Fruit fly (Drosophila melanogaster) whole organism, embryonic: ENCODE results near the gene CG34117.
A peak's percentile ranks its signal among the peaks of the same experiment; 100 is the strongest.

Experiments
- CG10274 ChIP-seq: fragments of 200-800 bp; sonication (Bioruptor generic); optimal IDR thresholded peaks from 3 replicates; lab custom pipeline; 2017; ENCODE audit warnings: missing biosample characterization, mild to moderate bottlenecking, missing genetic modification characterization
- CG10431 ChIP-seq: fragments of 200-800 bp; sonication (Bioruptor generic); optimal IDR thresholded peaks from 3 replicates; lab custom pipeline; 2018; ENCODE audit warnings: missing biosample characterization, mild to moderate bottlenecking, missing genetic modification characterization
- CG10565 ChIP-seq: fragments of 200-800 bp; sonication (Bioruptor generic); optimal IDR thresholded peaks from 3 replicates; lab custom pipeline; 2016; ENCODE audit warnings: missing biosample characterization, mild to moderate bottlenecking, missing genetic modification characterization
- CG10654 ChIP-seq: fragments of 200-800 bp; sonication (Bioruptor generic); optimal IDR thresholded peaks from 2 replicates; lab custom pipeline; 2016; ENCODE audit warnings: missing biosample characterization, missing genetic modification characterization
- CG11696 ChIP-seq: fragments of 200-800 bp; sonication (Bioruptor generic); IDR thresholded peaks from 2 replicates; pipeline ENCODE4 v1.3.6; 2022; ENCODE audit warnings: missing biosample characterization, missing genetic modification characterization
- CG14965 ChIP-seq: fragments of 200-800 bp; sonication (Bioruptor generic); optimal IDR thresholded peaks from 2 replicates; lab custom pipeline; 2016; ENCODE audit warnings: missing biosample characterization, missing genetic modification characterization, borderline replicate concordance
- CG15696 ChIP-seq: fragments of 200-800 bp; sonication (Bioruptor generic); optimal IDR thresholded peaks from 2 replicates; lab custom pipeline; 2019; ENCODE audit warnings: missing biosample characterization, mild to moderate bottlenecking, missing genetic modification characterization, moderate library complexity
- CG17186 ChIP-seq: fragments of 200-800 bp; sonication (Bioruptor generic); optimal IDR thresholded peaks from 3 replicates; lab custom pipeline; 2017; ENCODE audit warnings: missing biosample characterization, missing genetic modification reagents, missing genetic modification characterization
- CG2120 ChIP-seq: fragments of 200-800 bp; sonication (Bioruptor generic); optimal IDR thresholded peaks from 3 replicates; lab custom pipeline; 2016; ENCODE audit warnings: missing biosample characterization, missing genetic modification characterization
- CG2199 ChIP-seq: fragments of 200-800 bp; sonication (Bioruptor generic); IDR thresholded peaks from 3 replicates; pipeline ENCODE4 v1.3.6; 2022; ENCODE audit warnings: missing biosample characterization, missing genetic modification characterization
- CG2202 ChIP-seq: fragments of 200-800 bp; sonication (Bioruptor generic); optimal IDR thresholded peaks from 2 replicates; lab custom pipeline; 2018; ENCODE audit warnings: missing biosample characterization, mild to moderate bottlenecking, missing genetic modification characterization
- CG31365 ChIP-seq: fragments of 200-800 bp; sonication (Bioruptor generic); optimal IDR thresholded peaks from 2 replicates; lab custom pipeline; 2018; ENCODE audit warnings: missing biosample characterization, mild to moderate bottlenecking, missing genetic modification characterization
- CG32767 ChIP-seq: fragments of 200-800 bp; sonication (Bioruptor generic); IDR thresholded peaks from 2 replicates; pipeline ENCODE4 v1.3.6; 2022; ENCODE audit warnings: missing biosample characterization, missing genetic modification characterization
- CG3281 ChIP-seq: fragments of 200-800 bp; sonication (Bioruptor generic); optimal IDR thresholded peaks from 3 replicates; lab custom pipeline; 2017; ENCODE audit warnings: missing biosample characterization, mild to moderate bottlenecking, missing genetic modification characterization
- CG33557 ChIP-seq: fragments of 200-800 bp; sonication (Bioruptor generic); optimal IDR thresholded peaks from 2 replicates; lab custom pipeline; 2019; ENCODE audit warnings: missing biosample characterization, mild to moderate bottlenecking, missing genetic modification characterization, moderate library complexity
- CG6689 ChIP-seq: fragments of 200-800 bp; sonication (Bioruptor generic); IDR thresholded peaks from 2 replicates; pipeline ENCODE4 v1.3.6; 2022; ENCODE audit warnings: missing biosample characterization, missing genetic modification characterization
- CG6765 ChIP-seq: fragments of 200-800 bp; sonication (Bioruptor generic); optimal IDR thresholded peaks from 3 replicates; lab custom pipeline; 2017; ENCODE audit warnings: missing biosample characterization, mild to moderate bottlenecking, missing genetic modification characterization
- CG7786 ChIP-seq: fragments of 200-800 bp; sonication (Bioruptor generic); optimal IDR thresholded peaks from 2 replicates; lab custom pipeline; 2016; ENCODE audit warnings: missing biosample characterization, missing genetic modification characterization
- CG8924 ChIP-seq: fragments of 200-800 bp; optimal IDR thresholded peaks from 3 replicates; lab custom pipeline; 2019; ENCODE audit warnings: missing biosample characterization, mild to moderate bottlenecking, missing genetic modification characterization, moderate library complexity
- CG9437 ChIP-seq: fragments of 200-800 bp; sonication (Bioruptor generic); optimal IDR thresholded peaks from 2 replicates; lab custom pipeline; 2018; ENCODE audit warnings: missing biosample characterization, mild to moderate bottlenecking, missing genetic modification characterization
- CG9727 ChIP-seq: fragments of 200-800 bp; sonication (Bioruptor generic); optimal IDR thresholded peaks from 3 replicates; lab custom pipeline; 2017; ENCODE audit warnings: missing biosample characterization, mild to moderate bottlenecking, missing genetic modification characterization
- Chrac-16 ChIP-seq: fragments of 200-800 bp; sonication (Bioruptor generic); optimal IDR thresholded peaks from 3 replicates; lab custom pipeline; 2016; ENCODE audit warnings: missing biosample characterization, missing genetic modification characterization
- Gug ChIP-seq: fragments of 200-800 bp; sonication (Bioruptor generic); IDR thresholded peaks from 4 replicates; pipeline ENCODE4 v1.3.6; 2022; ENCODE audit warnings: missing biosample characterization, missing genetic modification characterization
- HLHmδ ChIP-seq: fragments of 200-800 bp; sonication (Bioruptor generic); optimal IDR thresholded peaks from 2 replicates; lab custom pipeline; 2018; ENCODE audit warnings: missing biosample characterization, mild to moderate bottlenecking, missing genetic modification characterization, moderate library complexity
- Hr51 ChIP-seq, 2 experiments: fragments of 200-800 bp; sonication (Bioruptor generic); optimal IDR thresholded peaks; 2 replicates in 1 of 2; 3 replicates in 1 of 2; lab custom pipeline; 2016 to 2018; ENCODE audit warnings: missing biosample characterization in 2 of 2, missing genetic modification characterization in 2 of 2, mild to moderate bottlenecking in 1 of 2, moderate library complexity in 1 of 2
- Hsf ChIP-seq: fragments of 200-800 bp; sonication (Bioruptor generic); optimal IDR thresholded peaks from 3 replicates; lab custom pipeline; 2016; ENCODE audit warnings: missing biosample characterization, missing genetic modification characterization
- Mes4 ChIP-seq: fragments of 200-800 bp; sonication (Bioruptor generic); optimal IDR thresholded peaks from 2 replicates; lab custom pipeline; 2016; ENCODE audit warnings: missing biosample characterization, missing genetic modification characterization
- Mrtf ChIP-seq: fragments of 200-800 bp; sonication (Bioruptor generic); IDR thresholded peaks from 3 replicates; pipeline ENCODE4 v1.3.6; 2022; ENCODE audit warnings: missing biosample characterization, missing genetic modification characterization
- Spps ChIP-seq: fragments of 200-800 bp; sonication (Bioruptor generic); optimal IDR thresholded peaks from 2 replicates; lab custom pipeline; 2018; ENCODE audit warnings: missing biosample characterization, mild to moderate bottlenecking, missing genetic modification characterization
- TFAM ChIP-seq: fragments of 200-800 bp; sonication (Bioruptor generic); optimal IDR thresholded peaks from 2 replicates; lab custom pipeline; 2017; ENCODE audit warnings: missing biosample characterization, missing genetic modification characterization, inconsistent platforms
- Taf1 ChIP-seq: fragments of 200-800 bp; sonication (Bioruptor generic); IDR thresholded peaks from 2 replicates; pipeline ENCODE4 v1.3.6; 2022; ENCODE audit warnings: missing biosample characterization, missing genetic modification characterization
- al ChIP-seq: fragments of 200-800 bp; sonication (Bioruptor generic); IDR thresholded peaks from 2 replicates; pipeline ENCODE4 v1.3.6; 2022; ENCODE audit warnings: missing biosample characterization, missing genetic modification characterization
- bcd ChIP-seq: fragments of 200-800 bp; sonication (Bioruptor generic); optimal IDR thresholded peaks from 2 replicates; lab custom pipeline; 2017; ENCODE audit warnings: missing biosample characterization, mild to moderate bottlenecking, missing genetic modification characterization
- cwo ChIP-seq: fragments of 200-800 bp; sonication (Bioruptor generic); optimal IDR thresholded peaks from 3 replicates; lab custom pipeline; 2017; ENCODE audit warnings: missing biosample characterization, missing genetic modification characterization, mild to moderate bottlenecking, moderate library complexity, missing genetic modification reagents
- da ChIP-seq: fragments of 200-800 bp; sonication (Bioruptor generic); optimal IDR thresholded peaks from 2 replicates; lab custom pipeline; 2016; ENCODE audit warnings: missing biosample characterization, missing genetic modification characterization
- dan ChIP-seq: fragments of 200-800 bp; sonication (Bioruptor generic); IDR thresholded peaks from 2 replicates; pipeline ENCODE4 v1.3.6; 2022; ENCODE audit warnings: missing biosample characterization, missing genetic modification characterization
- fu2 ChIP-seq: fragments of 200-800 bp; sonication (Bioruptor generic); optimal IDR thresholded peaks from 2 replicates; lab custom pipeline; 2016; ENCODE audit warnings: missing biosample characterization, missing genetic modification characterization
- gfzf ChIP-seq: fragments of 200-800 bp; sonication (Bioruptor generic); optimal IDR thresholded peaks from 2 replicates; lab custom pipeline; 2016; ENCODE audit warnings: missing biosample characterization, mild to moderate bottlenecking, missing genetic modification characterization, moderate library complexity
- h ChIP-seq: fragments of >200 bp; optimal IDR thresholded peaks from 2 replicates; lab custom pipeline; 2017
- inv ChIP-seq: fragments of 200-800 bp; sonication (Bioruptor generic); IDR thresholded peaks from 2 replicates; pipeline ENCODE4 v1.3.6; 2022; ENCODE audit warnings: missing biosample characterization, missing genetic modification characterization; ENCODE audit not compliant: partially characterized antibody
- kay ChIP-seq: fragments of 200-800 bp; sonication (Bioruptor generic); optimal IDR thresholded peaks from 2 replicates; lab custom pipeline; 2016; ENCODE audit warnings: missing biosample characterization, missing genetic modification characterization
- knrl ChIP-seq: fragments of 200-800 bp; sonication (Bioruptor generic); IDR thresholded peaks from 3 replicates; pipeline ENCODE4 v1.3.6; 2022; ENCODE audit warnings: missing biosample characterization, missing genetic modification characterization; ENCODE audit not compliant: partially characterized antibody
- pho ChIP-seq: fragments of 200-800 bp; sonication (Bioruptor generic); optimal IDR thresholded peaks from 2 replicates; lab custom pipeline; 2016; ENCODE audit warnings: missing biosample characterization, missing genetic modification characterization
- pita ChIP-seq: fragments of 200-800 bp; sonication (Bioruptor generic); optimal IDR thresholded peaks from 2 replicates; lab custom pipeline; 2017; ENCODE audit warnings: missing biosample characterization, mild to moderate bottlenecking, missing genetic modification characterization
- prd ChIP-seq, 3 experiments: fragments of >200 bp in 2 of 3; fragments of 200-800 bp in 1 of 3; sonication (Bioruptor generic) in 1 of 3; optimal IDR thresholded peaks in 2 of 3; IDR thresholded peaks in 1 of 3; 2 replicates in 2 of 3; 3 replicates in 1 of 3; pipeline versions ENCODE4 v1.3.6 to Lab custom; 2017 to 2022; ENCODE audit warnings: missing biosample characterization in 1 of 3, missing genetic modification characterization in 1 of 3
- pum ChIP-seq: fragments of 200-800 bp; sonication (Bioruptor generic); optimal IDR thresholded peaks from 2 replicates; lab custom pipeline; 2016; ENCODE audit warnings: missing biosample characterization, missing genetic modification characterization
- shn ChIP-seq: fragments of 200-800 bp; sonication (Bioruptor generic); optimal IDR thresholded peaks from 3 replicates; lab custom pipeline; 2016; ENCODE audit warnings: missing biosample characterization, missing genetic modification characterization
- so ChIP-seq: fragments of 200-800 bp; sonication (Bioruptor generic); IDR thresholded peaks from 3 replicates; pipeline ENCODE4 v1.3.6; 2022; ENCODE audit warnings: missing biosample characterization, missing genetic modification characterization
- tna ChIP-seq: fragments of 200-800 bp; sonication (Bioruptor generic); IDR thresholded peaks from 2 replicates; pipeline ENCODE4 v1.3.6; 2022; ENCODE audit warnings: missing biosample characterization, missing genetic modification characterization; ENCODE audit not compliant: partially characterized antibody
- unpg ChIP-seq: fragments of 200-800 bp; sonication (Bioruptor generic); optimal IDR thresholded peaks from 3 replicates; lab custom pipeline; 2018; ENCODE audit warnings: missing biosample characterization, mild to moderate bottlenecking, missing genetic modification characterization, moderate library complexity
- zf30C ChIP-seq: fragments of 200-800 bp; sonication (Bioruptor generic); optimal IDR thresholded peaks from 3 replicates; lab custom pipeline; 2018; ENCODE audit warnings: missing biosample characterization, mild to moderate bottlenecking, missing genetic modification characterization

CG34117 gene

DNA sequence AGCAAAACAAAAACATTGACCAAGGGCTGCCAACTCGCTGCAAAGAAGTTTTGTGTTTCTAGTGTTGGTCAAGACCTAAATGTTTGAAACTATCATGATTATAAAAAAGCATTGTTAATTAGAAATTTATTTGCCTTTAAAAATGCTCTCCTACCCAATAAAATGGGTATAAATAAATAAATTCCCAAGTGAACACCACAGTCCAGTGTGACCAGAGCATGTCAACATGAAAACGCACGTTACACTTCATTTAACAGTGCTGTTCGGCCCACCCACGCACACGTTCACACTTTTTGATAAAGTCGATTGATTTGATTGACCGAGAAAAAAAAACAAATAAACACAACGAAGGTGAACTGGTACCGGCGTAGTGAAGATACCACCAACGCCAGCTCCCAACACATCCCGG, 4.3 kb upstream of the CG34117 start, which contains the start of the genes CG9356, BBIP1 and CG8135 (continued):
- TF ChIP-seq CG8924 (tag; lab: Kevin White, UChicago): peak; percentile 71
- TF ChIP-seq shn: peak; percentile 57
- peak; percentile 75 for TF ChIP-seq pum (GFP tag; lab: Kevin White, UChicago)
- TF ChIP-seq CG7786 (GFP tag; lab: Kevin White, UChicago): peak; percentile 76
- TF ChIP-seq CG33557 (GFP tag; lab: Kevin White, UChicago): peak; percentile 36
- TF ChIP-seq unpg: no peak
- peak; percentile 47 for TF ChIP-seq CG15696 (tag; lab: Kevin White, UChicago)
- peak; percentile 71 for TF ChIP-seq fu2
- TF ChIP-seq Mes4 (GFP tag; lab: Kevin White, UChicago): peak; percentile 76
- no peak for TF ChIP-seq Taf1 (GFP tag; lab: Robert Waterston, UW)
- TF ChIP-seq Hr51 (GFP tag; optimal IDR thresholded peaks at IDR 0.05; lab: Kevin White, UChicago): peak in 1 of 2 experiments; percentile 82
- TF ChIP-seq Gug (GFP tag; lab: Robert Waterston, UW): peak; percentile 35; the same call in 2 of the 4 replicates
- no peak for TF ChIP-seq knrl (GFP tag; lab: Robert Waterston, UW)
- TF ChIP-seq CG32767 (GFP tag; lab: Robert Waterston, UW): no peak
- no peak for TF ChIP-seq pita (GFP tag; lab: Kevin White, UChicago)
- TF ChIP-seq HLHmδ: no peak
- TF ChIP-seq CG31365: no peak
- peak; percentile 59 for TF ChIP-seq Spps (tag; lab: Kevin White, UChicago)
- peak; percentile 41 for TF ChIP-seq CG2202 (tag; lab: Kevin White, UChicago)
- no peak for TF ChIP-seq CG10565 (GFP tag; lab: Kevin White, UChicago)
- no peak for TF ChIP-seq zf30C
- no peak for TF ChIP-seq prd (optimal IDR thresholded peaks at IDR 0.05; lab: Kevin White, UChicago)
- peak; percentile 83 for TF ChIP-seq prd (GFP tag; IDR thresholded peaks at IDR 0.05; lab: Robert Waterston, UW)
- peak; percentile 85 for TF ChIP-seq Chrac-16 (GFP tag; lab: Kevin White, UChicago)
- no peak for TF ChIP-seq bcd
- no peak for TF ChIP-seq CG10431 (GFP tag; lab: Kevin White, UChicago)
- TF ChIP-seq CG2120 (GFP tag; lab: Kevin White, UChicago): peak; percentile 88
- TF ChIP-seq TFAM (GFP tag; lab: Kevin White, UChicago): no peak
- peak; percentile 63 for TF ChIP-seq CG3281 (GFP tag; lab: Kevin White, UChicago)
- peak; percentile 57 for TF ChIP-seq kay (GFP tag; lab: Kevin White, UChicago)
- TF ChIP-seq h: no peak
- TF ChIP-seq tna: no peak
- peak; percentile 88 for TF ChIP-seq Hsf (GFP tag; lab: Kevin White, UChicago)
- no peak for TF ChIP-seq inv
- TF ChIP-seq CG11696 (GFP tag; lab: Robert Waterston, UW): no peak
- TF ChIP-seq CG14965 (GFP tag; lab: Kevin White, UChicago): no peak
- no peak for TF ChIP-seq CG9437
- TF ChIP-seq al (GFP tag; lab: Robert Waterston, UW): peak; percentile 28; the same call in 1 of the 2 replicates
- TF ChIP-seq so (GFP tag; lab: Robert Waterston, UW): 0 out of 3 replicates have a peak, but pooled peaks have one; percentile 35
- TF ChIP-seq CG9727 (GFP tag; lab: Kevin White, UChicago): peak; percentile 76
- peak; percentile 78 for TF ChIP-seq CG10654 (GFP tag; lab: Kevin White, UChicago)
- TF ChIP-seq CG2199: no peak
- peak; percentile 82 for TF ChIP-seq CG17186 (GFP tag; lab: Kevin White, UChicago)
- peak; percentile 78 for TF ChIP-seq pho
- TF ChIP-seq dan (GFP tag; lab: Robert Waterston, UW): no peak
- TF ChIP-seq da: peak; percentile 60
- peak; percentile 67 for TF ChIP-seq CG6689 (GFP tag; lab: Robert Waterston, UW)
- TF ChIP-seq Mrtf (GFP tag; lab: Robert Waterston, UW): no peak
- TF ChIP-seq CG10274 (GFP tag; lab: Kevin White, UChicago): no peak
- TF ChIP-seq CG6765 (GFP tag; lab: Kevin White, UChicago): peak; percentile 44
- peak; percentile 26 for TF ChIP-seq cwo (GFP tag; lab: Kevin White, UChicago)
- TF ChIP-seq gfzf (GFP tag; lab: Kevin White, UChicago): peak; percentile 98
